Fruit fly (Drosophila melanogaster): Measurements from ENCODE around the gene CG42486.

CG42486 gene

DNA sequence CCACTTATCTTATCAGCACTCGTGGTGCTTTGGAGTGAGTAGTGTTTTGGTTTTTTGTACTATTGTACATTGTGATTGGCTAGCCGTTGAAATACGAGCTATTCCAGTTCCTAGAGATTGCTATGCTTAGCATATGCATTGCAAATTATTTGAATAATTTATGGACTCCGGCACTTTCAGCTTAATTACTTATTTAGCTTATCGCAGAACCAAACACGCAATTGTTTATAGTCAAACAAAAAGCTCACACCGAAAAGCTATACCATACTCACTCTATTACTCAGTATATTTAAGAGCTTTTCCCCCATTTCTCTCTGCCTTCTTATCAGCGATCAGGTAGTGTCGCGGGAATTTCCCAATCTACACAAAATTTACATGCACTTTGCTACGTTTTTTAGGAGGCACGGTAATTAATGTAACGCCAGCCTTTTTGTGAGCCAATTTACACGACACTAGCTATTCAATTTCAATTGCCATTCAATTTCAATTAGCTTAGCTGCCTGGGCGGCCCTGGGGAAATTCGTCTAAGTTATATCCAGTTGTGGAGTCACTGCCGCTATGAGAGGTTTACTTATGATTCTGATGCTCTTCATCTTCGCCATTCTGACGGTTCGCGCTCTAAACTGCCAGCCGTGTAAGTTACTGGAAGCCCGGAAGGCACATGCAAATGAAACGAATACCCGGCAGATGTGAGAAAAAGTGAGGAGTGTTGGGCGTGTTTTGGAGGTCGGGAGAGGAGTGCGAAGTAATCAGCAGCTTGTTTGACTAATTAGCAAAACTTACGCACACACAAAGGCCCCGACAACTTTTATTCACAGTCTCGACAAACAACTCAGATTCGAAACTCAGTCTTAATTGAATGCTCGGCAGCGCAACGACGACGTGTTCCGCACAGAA lies at the start of gene CG42486, which contains the start of the genes CG44008, CG14933 and CG46426:
Gene CG42486 (plus strand): TSS at position 847 of the 897 bp plus-strand sequence.
Gene CG44008 (minus strand): TSS at position 155 of the 897 bp plus-strand sequence.
Gene CG14933 (plus strand): TSS at position 538 of the 897 bp plus-strand sequence.
Gene CG46426 (plus strand): TSS at position 538 of the 897 bp plus-strand sequence.
- TF ChIP-seq gl (tag; optimal IDR thresholded peaks at IDR 0.05) (no peak), CG34367 (tag; optimal IDR thresholded peaks at IDR 0.05) (no peak), CG4496 (GFP tag; IDR thresholded peaks at IDR 0.05) (no peak), Pif1B (GFP tag; optimal IDR thresholded peaks at IDR 0.05) (no peak), Snoo (tag; optimal IDR thresholded peaks at IDR 0.05) (no peak), CG8159 (tag; optimal IDR thresholded peaks at IDR 0.05) (no peak), EcR (GFP tag; optimal IDR thresholded peaks at IDR 0.05) (no peak), CG17806 (tag; optimal IDR thresholded peaks at IDR 0.05) (no peak), CG32121 (GFP tag; IDR thresholded peaks at IDR 0.05) (no peak), fd96Ca (GFP tag; IDR thresholded peaks at IDR 0.05) (no peak), Ets98B (GFP tag; IDR thresholded peaks at IDR 0.05) (no peak), CG8301 (tag; optimal IDR thresholded peaks at IDR 0.05) (no peak), CG13204 (GFP tag; optimal IDR thresholded peaks at IDR 0.05) (no peak), CG12605 (GFP tag; IDR thresholded peaks at IDR 0.05) (no peak), D1 (tag; optimal IDR thresholded peaks at IDR 0.05) (no peak), CG15710 (tag; optimal IDR thresholded peaks at IDR 0.05) (no peak), CG9948 (tag; optimal IDR thresholded peaks at IDR 0.05) (no peak)

- TF ChIP-seq CG34367 (tag; optimal IDR thresholded peaks at IDR 0.05) (no peak), CG14655 (GFP tag; optimal IDR thresholded peaks at IDR 0.05) (no peak), CG8159 (tag; optimal IDR thresholded peaks at IDR 0.05) (no peak), CG10348 (GFP tag; IDR thresholded peaks at IDR 0.05) (no peak), Ets98B (GFP tag; IDR thresholded peaks at IDR 0.05) (no peak)
These were observed 49.0 kb upstream of the CG42486 start, which contains the start of gene CG14937 for dm6 chr2L:11793986-11794385. CG14937 (minus strand) TSS chr2L:11794086.

- TF ChIP-seq CG17806 (tag; optimal IDR thresholded peaks at IDR 0.05) = no peak
- no peak for TF ChIP-seq CG34367 (tag; optimal IDR thresholded peaks at IDR 0.05)
- no peak for TF ChIP-seq CG8301 (tag; optimal IDR thresholded peaks at IDR 0.05)
- TF ChIP-seq Snoo (tag; optimal IDR thresholded peaks at IDR 0.05) = no peak
- TF ChIP-seq rn (GFP tag; IDR thresholded peaks at IDR 0.05) = no peak
- TF ChIP-seq CG14655 (GFP tag; optimal IDR thresholded peaks at IDR 0.05) = no peak
- TF ChIP-seq Pif1B (GFP tag; optimal IDR thresholded peaks at IDR 0.05) = no peak
- no peak for TF ChIP-seq D1 (tag; optimal IDR thresholded peaks at IDR 0.05)
- no peak for TF ChIP-seq CG10348 (GFP tag; IDR thresholded peaks at IDR 0.05)
- TF ChIP-seq fd96Ca (GFP tag; IDR thresholded peaks at IDR 0.05) = no peak
- no peak for TF ChIP-seq gl (tag; optimal IDR thresholded peaks at IDR 0.05)
- no peak for TF ChIP-seq CG4496 (GFP tag; IDR thresholded peaks at IDR 0.05)
- no peak for TF ChIP-seq Ets98B (GFP tag; IDR thresholded peaks at IDR 0.05)
- no peak for TF ChIP-seq CG32121 (GFP tag; IDR thresholded peaks at IDR 0.05)
- no peak for TF ChIP-seq CG13204 (GFP tag; optimal IDR thresholded peaks at IDR 0.05)
- no peak for TF ChIP-seq EcR (GFP tag; optimal IDR thresholded peaks at IDR 0.05)
- no peak for TF ChIP-seq Pif1A (GFP tag; optimal IDR thresholded peaks at IDR 0.05)
These were observed 45.8 kb upstream of the CG42486 start for dm6 chr2L:11797127-11797526.

dm6 chr2L:11804228-11805044 lies 38.5 kb upstream of the CG42486 start:
- 0 out of 2 replicates have a peak, but pooled peaks have one; percentile 19 for TF ChIP-seq CG32121 (GFP tag; IDR thresholded peaks at IDR 0.05)
- no peak for TF ChIP-seq CG8301 (tag; optimal IDR thresholded peaks at IDR 0.05)
- no peak for TF ChIP-seq CG10348 (GFP tag; IDR thresholded peaks at IDR 0.05)
- TF ChIP-seq CG12605 (GFP tag; IDR thresholded peaks at IDR 0.05) = no peak
- TF ChIP-seq CG9948 (tag; optimal IDR thresholded peaks at IDR 0.05) = no peak
- peak; percentile 13 for TF ChIP-seq Pif1B (GFP tag; optimal IDR thresholded peaks at IDR 0.05)
- TF ChIP-seq Ets98B (GFP tag; IDR thresholded peaks at IDR 0.05) = no peak
- no peak for TF ChIP-seq gl (tag; optimal IDR thresholded peaks at IDR 0.05)
- peak; percentile 52 for TF ChIP-seq CG13204 (GFP tag; optimal IDR thresholded peaks at IDR 0.05)
- TF ChIP-seq CG14655 (GFP tag; optimal IDR thresholded peaks at IDR 0.05) = peak; percentile 13
- TF ChIP-seq rn (GFP tag; IDR thresholded peaks at IDR 0.05) = no peak
- no peak for TF ChIP-seq D1 (tag; optimal IDR thresholded peaks at IDR 0.05)
- TF ChIP-seq EcR (GFP tag; optimal IDR thresholded peaks at IDR 0.05) = no peak
- TF ChIP-seq CG17806 (tag; optimal IDR thresholded peaks at IDR 0.05) = no peak
- peak; percentile 2 for TF ChIP-seq CG8159 (tag; optimal IDR thresholded peaks at IDR 0.05)
- peak; percentile 22; the same call in 1 of the 3 replicates for TF ChIP-seq fd96Ca (GFP tag; IDR thresholded peaks at IDR 0.05)
- no peak for TF ChIP-seq Snoo (tag; optimal IDR thresholded peaks at IDR 0.05)
- TF ChIP-seq CG4496 (GFP tag; IDR thresholded peaks at IDR 0.05) = peak; percentile 62; the same call in 2 of the 3 replicates
- TF ChIP-seq CG34367 (tag; optimal IDR thresholded peaks at IDR 0.05) = no peak
- no peak for TF ChIP-seq Pif1A (GFP tag; optimal IDR thresholded peaks at IDR 0.05)
- no peak for TF ChIP-seq CG15710 (tag; optimal IDR thresholded peaks at IDR 0.05)

Measured in whole organism, pupa.